Worm (Caenorhabditis elegans): ENCODE results near the gene cest-35.1.

- no peak for TF ChIP-seq ztf-4 (tag; optimal IDR thresholded peaks at IDR 0.05)
- no peak for TF ChIP-seq tbx-2 (tag; optimal IDR thresholded peaks at IDR 0.05)
- no peak for TF ChIP-seq pqm-1 (tag; optimal IDR thresholded peaks at IDR 0.05)
- no peak for TF ChIP-seq snpc-4 (tag; optimal IDR thresholded peaks at IDR 0.05)
- TF ChIP-seq zip-4 (GFP tag; optimal IDR thresholded peaks at IDR 0.05): no peak
- no peak for TF ChIP-seq ceh-82 (tag; optimal IDR thresholded peaks at IDR 0.05)
- no peak for TF ChIP-seq C16A3.4 (tag; optimal IDR thresholded peaks at IDR 0.05)
- no peak for TF ChIP-seq nhr-28 (tag; optimal IDR thresholded peaks at IDR 0.05)
These were observed 22.6 kb upstream of the cest-35.1 start, which contains the start of the genes srt-69 and B0238.12 for ce11 chrV:5265581-5265980.

All from whole organism, L1 larva.